Fruit fly (Drosophila melanogaster) Kc167 (cell line): ENCODE results near the gene Actbeta.

Experiments used
- Myc ChIP-seq: fragments of >200 bp; optimal IDR thresholded peaks from 2 replicates; lab custom pipeline; 2017; ENCODE audit warnings: missing external identifiers
- Sin3A ChIP-seq: fragments of >200 bp; optimal IDR thresholded peaks from 2 replicates; lab custom pipeline; 2018; ENCODE audit warnings: missing external identifiers
- h ChIP-seq: fragments of >200 bp; optimal IDR thresholded peaks from 3 replicates; lab custom pipeline; 2018; ENCODE audit warnings: missing external identifiers
- insv ChIP-seq: fragments of >200 bp; optimal IDR thresholded peaks from 3 replicates; lab custom pipeline; 2018; ENCODE audit warnings: missing external identifiers
- psq ChIP-seq: fragments of >200 bp; optimal IDR thresholded peaks from 2 replicates; lab custom pipeline; 2017; ENCODE audit warnings: missing external identifiers
- ttk ChIP-seq: sonication (Bioruptor generic); optimal IDR thresholded peaks from 2 replicates; lab custom pipeline; 2017; ENCODE audit warnings: missing external identifiers

Actbeta gene

dm6 chr4:1084326-1085062, at the start of gene Actbeta:
TSS of gene Actbeta (minus strand) at chr4:1084796.
- TF ChIP-seq Myc (lab: Kevin White, UChicago): no peak
- no peak for TF ChIP-seq psq (lab: Kevin White, UChicago)
- TF ChIP-seq h (lab: Kevin White, UChicago): no peak
- no peak for TF ChIP-seq ttk (lab: Kevin White, UChicago)
- TF ChIP-seq Sin3A (lab: Kevin White, UChicago): no peak
- TF ChIP-seq insv (lab: Kevin White, UChicago): no peak

- TF ChIP-seq Myc (lab: Kevin White, UChicago) (no peak), psq (lab: Kevin White, UChicago) (no peak), Sin3A (lab: Kevin White, UChicago) (no peak), ttk (lab: Kevin White, UChicago) (no peak), insv (lab: Kevin White, UChicago) (no peak), h (lab: Kevin White, UChicago) (no peak)
Observed at dm6 chr4:1127000-1127399, 42.4 kb upstream of the Actbeta start.

- TF ChIP-seq Sin3A (lab: Kevin White, UChicago): no peak
Observed at dm6 chr4:1126290-1126689, 41.7 kb upstream of the Actbeta start, which contains the start of gene CG11155. TSS of gene CG11155 (plus strand) at chr4:1126602.

- TF ChIP-seq psq (lab: Kevin White, UChicago): no peak
- TF ChIP-seq Sin3A (lab: Kevin White, UChicago): no peak
- TF ChIP-seq h (lab: Kevin White, UChicago): no peak
- TF ChIP-seq Myc (lab: Kevin White, UChicago): no peak
- no peak for TF ChIP-seq insv (lab: Kevin White, UChicago)
- TF ChIP-seq ttk (lab: Kevin White, UChicago): no peak
Observed at dm6 chr4:1124494-1124780, 39.8 kb upstream of the Actbeta start.

- TF ChIP-seq ttk (lab: Kevin White, UChicago) (no peak), h (lab: Kevin White, UChicago) (no peak), insv (lab: Kevin White, UChicago) (no peak), Sin3A (lab: Kevin White, UChicago) (no peak), Myc (lab: Kevin White, UChicago) (no peak)
Observed at dm6 chr4:1123769-1124493, 39.3 kb upstream of the Actbeta start, which contains the start of gene Arf4. TSS of gene Arf4 (plus strand) at chr4:1124167.

dm6 chr4:1122658-1123606, 38.3 kb upstream of the Actbeta start, which contains the start of gene Cals:
TSS of gene Cals (minus strand) at chr4:1123357.
- TF ChIP-seq Myc (lab: Kevin White, UChicago): no peak
- no peak for TF ChIP-seq psq (lab: Kevin White, UChicago)
- no peak for TF ChIP-seq insv (lab: Kevin White, UChicago)
- TF ChIP-seq h (lab: Kevin White, UChicago): no peak
- no peak for TF ChIP-seq Sin3A (lab: Kevin White, UChicago)
- TF ChIP-seq ttk (lab: Kevin White, UChicago): no peak

dm6 chr4:1121888-1122287, 37.3 kb upstream of the Actbeta start:
- TF ChIP-seq psq (lab: Kevin White, UChicago): no peak
- no peak for TF ChIP-seq ttk (lab: Kevin White, UChicago)
- TF ChIP-seq Myc (lab: Kevin White, UChicago): no peak
- TF ChIP-seq Sin3A (lab: Kevin White, UChicago): no peak
- TF ChIP-seq insv (lab: Kevin White, UChicago): no peak
- TF ChIP-seq h (lab: Kevin White, UChicago): no peak

dm6 chr4:1115299-1115698, 30.7 kb upstream of the Actbeta start:
- no peak for TF ChIP-seq ttk (lab: Kevin White, UChicago)
- no peak for TF ChIP-seq Myc (lab: Kevin White, UChicago)
- TF ChIP-seq h (lab: Kevin White, UChicago): no peak
- TF ChIP-seq Sin3A (lab: Kevin White, UChicago): no peak
- TF ChIP-seq psq (lab: Kevin White, UChicago): no peak
- no peak for TF ChIP-seq insv (lab: Kevin White, UChicago)

dm6 chr4:1112867-1113769, 28.5 kb upstream of the Actbeta start:
- TF ChIP-seq ttk (lab: Kevin White, UChicago) (no peak), Sin3A (lab: Kevin White, UChicago) (no peak), psq (lab: Kevin White, UChicago) (no peak), Myc (lab: Kevin White, UChicago) (no peak), insv (lab: Kevin White, UChicago) (no peak), h (lab: Kevin White, UChicago) (no peak)

- TF ChIP-seq ttk (lab: Kevin White, UChicago): no peak
- no peak for TF ChIP-seq h (lab: Kevin White, UChicago)
- TF ChIP-seq Myc (lab: Kevin White, UChicago): no peak
- TF ChIP-seq psq (lab: Kevin White, UChicago): no peak
Observed at dm6 chr4:1106114-1106513, 21.5 kb upstream of the Actbeta start.
